Worm (Caenorhabditis elegans) whole organism, mixed stage, embryonic: ENCODE data around the gene set-22.

ENCODE experiments used
- nhr-237 ChIP-seq: fragments of 150-350 bp; optimal IDR thresholded peaks from 2 replicates; lab custom pipeline; 2014; ENCODE audit warnings: missing biosample characterization, missing genetic modification characterization
- nhr-28 ChIP-seq: fragments of 150-350 bp; optimal IDR thresholded peaks from 2 replicates; lab custom pipeline; 2014; ENCODE audit warnings: missing biosample characterization, missing genetic modification characterization
- snpc-4 ChIP-seq: fragments of 150-350 bp; optimal IDR thresholded peaks from 2 replicates; lab custom pipeline; 2014; ENCODE audit warnings: missing biosample characterization, missing genetic modification characterization
- unc-120 ChIP-seq: sonication (generic microtip); optimal IDR thresholded peaks from 2 replicates; lab custom pipeline; 2017; ENCODE audit warnings: missing genetic modification characterization, missing compliant biosample characterization; ENCODE audit not compliant: poor library complexity, severe bottlenecking
- unc-62 ChIP-seq: fragments of 150-350 bp; optimal IDR thresholded peaks from 2 replicates; lab custom pipeline; 2014; ENCODE audit warnings: missing biosample characterization, missing genetic modification reagents, missing genetic modification characterization
- ztf-11 ChIP-seq: fragments of 150-350 bp; optimal IDR thresholded peaks from 2 replicates; lab custom pipeline; 2014; ENCODE audit warnings: missing biosample characterization, missing genetic modification characterization

ce11 chrV:10388318-10388717 is 48.4 kb upstream of the set-22 start, which contains the start of gene AC3.5:
- TF ChIP-seq unc-120 (tag; lab: Kevin White, UChicago): no peak
- TF ChIP-seq snpc-4 (tag; lab: Kevin White, UChicago): no peak
- no peak for TF ChIP-seq nhr-237 (tag; lab: Kevin White, UChicago)
- TF ChIP-seq unc-62 (GFP tag; lab: Kevin White, UChicago): no peak
- TF ChIP-seq nhr-28: no peak
- TF ChIP-seq ztf-11 (tag; lab: Kevin White, UChicago): no peak
